Worm (Caenorhabditis elegans) whole organism, L2 larva: ENCODE results near the gene M02D8.2.

Experiments used
- R02D3.7 ChIP-seq: fragments of 150-350 bp; optimal IDR thresholded peaks from 2 replicates; lab custom pipeline; 2014; ENCODE audit warnings: missing biosample characterization, missing genetic modification characterization
- ama-1 ChIP-seq: fragments of 150-350 bp; optimal IDR thresholded peaks from 2 replicates; lab custom pipeline; 2018; ENCODE audit warnings: inconsistent platforms
- blmp-1 ChIP-seq: sonication (generic microtip); optimal IDR thresholded peaks from 2 replicates; lab custom pipeline; 2017; ENCODE audit warnings: missing genetic modification characterization, mild to moderate bottlenecking, missing compliant biosample characterization, antibody characterized with exemption, moderate library complexity; ENCODE audit not compliant: insufficient read depth
- ceh-82 ChIP-seq: fragments of 150-350 bp; optimal IDR thresholded peaks from 2 replicates; lab custom pipeline; 2014; ENCODE audit warnings: missing biosample characterization, missing genetic modification characterization
- lin-11 ChIP-seq: fragments of 150-350 bp; sonication (generic microtip); optimal IDR thresholded peaks from 2 replicates; lab custom pipeline; 2014; ENCODE audit warnings: missing biosample characterization, missing genetic modification characterization, inconsistent platforms, mixed read lengths
- lin-13 ChIP-seq: fragments of 150-350 bp; optimal IDR thresholded peaks from 2 replicates; lab custom pipeline; 2014; ENCODE audit warnings: missing biosample characterization, missing genetic modification reagents, missing genetic modification characterization
- lin-39 ChIP-seq: fragments of 150-350 bp; optimal IDR thresholded peaks from 2 replicates; lab custom pipeline; 2014; ENCODE audit warnings: missing biosample characterization, missing genetic modification reagents, missing genetic modification characterization
- nhr-12 ChIP-seq: fragments of 150-350 bp; optimal IDR thresholded peaks from 2 replicates; lab custom pipeline; 2014; ENCODE audit warnings: missing biosample characterization, missing genetic modification characterization
- nhr-237 ChIP-seq: fragments of 150-350 bp; optimal IDR thresholded peaks from 2 replicates; lab custom pipeline; 2014; ENCODE audit warnings: missing biosample characterization, missing genetic modification characterization
- nhr-77 ChIP-seq: fragments of 150-350 bp; optimal IDR thresholded peaks from 2 replicates; lab custom pipeline; 2014; ENCODE audit warnings: missing biosample characterization, missing genetic modification characterization
- snpc-4 ChIP-seq: fragments of 150-350 bp; optimal IDR thresholded peaks from 2 replicates; lab custom pipeline; 2014; ENCODE audit warnings: missing biosample characterization, missing genetic modification characterization
- unc-39 ChIP-seq: fragments of 150-350 bp; optimal IDR thresholded peaks from 2 replicates; lab custom pipeline; 2014; ENCODE audit warnings: missing biosample characterization, missing genetic modification characterization
- unc-62 ChIP-seq: fragments of 150-350 bp; optimal IDR thresholded peaks from 2 replicates; lab custom pipeline; 2014; ENCODE audit warnings: missing biosample characterization, missing genetic modification reagents, missing genetic modification characterization
- zag-1 ChIP-seq: fragments of 150-350 bp; optimal IDR thresholded peaks from 2 replicates; lab custom pipeline; 2014; ENCODE audit warnings: missing biosample characterization, missing genetic modification characterization

- no peak for TF ChIP-seq nhr-12 (tag; lab: Kevin White, UChicago)
- no peak for TF ChIP-seq lin-11 (tag; lab: Kevin White, UChicago)
- no peak for TF ChIP-seq snpc-4 (tag; lab: Kevin White, UChicago)
- no peak for TF ChIP-seq lin-39
- no peak for TF ChIP-seq unc-39
- TF ChIP-seq zag-1 (tag; lab: Kevin White, UChicago): no peak
- no peak for TF ChIP-seq blmp-1 (tag; lab: Kevin White, UChicago)
- TF ChIP-seq R02D3.7 (tag; lab: Kevin White, UChicago): no peak
- no peak for TF ChIP-seq nhr-77 (tag; lab: Kevin White, UChicago)
- no peak for TF ChIP-seq unc-62 (GFP tag; lab: Kevin White, UChicago)
- TF ChIP-seq ceh-82: no peak
- no peak for TF ChIP-seq lin-13 (GFP tag; lab: Kevin White, UChicago)
- TF ChIP-seq nhr-237 (tag; lab: Kevin White, UChicago): no peak
- no peak for TF ChIP-seq ama-1 (lab: Kevin White, UChicago)
These were observed 30.0 kb upstream of the M02D8.2 start, which contains the start of gene kreg-1 for ce11 chrX:8709424-8709823.
